Worm (Caenorhabditis elegans) whole organism, young adult: Measurements from ENCODE around the gene Y11D7A.19.

ENCODE experiments used
- B0261.1 ChIP-seq: sonication (generic microtip); optimal IDR thresholded peaks from 2 replicates; lab custom pipeline; 2016; ENCODE audit warnings: mild to moderate bottlenecking, missing genetic modification characterization, moderate library complexity, missing compliant biosample characterization
- B0336.3 ChIP-seq: fragments of 200-800 bp; sonication (Bioruptor generic); IDR thresholded peaks from 2 replicates; pipeline ENCODE4 v1.3.6; 2022; ENCODE audit warnings: missing genetic modification characterization, missing compliant biosample characterization
- D2030.7 ChIP-seq: fragments of 200-800 bp; sonication (Bioruptor generic); IDR thresholded peaks from 2 replicates; pipeline ENCODE4 v1.3.6; 2022; ENCODE audit warnings: missing genetic modification reagents, missing genetic modification characterization, missing compliant biosample characterization
- F49E8.2 ChIP-seq: sonication (generic microtip); optimal IDR thresholded peaks from 3 replicates; lab custom pipeline; 2017; ENCODE audit warnings: missing genetic modification characterization, mild to moderate bottlenecking, missing compliant biosample characterization, antibody characterized with exemption, moderate library complexity; ENCODE audit not compliant: insufficient read depth
- T07F8.4 ChIP-seq: sonication (generic microtip); optimal IDR thresholded peaks from 2 replicates; lab custom pipeline; 2016; ENCODE audit warnings: mild to moderate bottlenecking, missing genetic modification characterization, moderate library complexity, missing compliant biosample characterization
- bed-1 ChIP-seq: fragments of 200-800 bp; sonication (Bioruptor generic); IDR thresholded peaks from 2 replicates; pipeline ENCODE4 v1.3.6; 2022; ENCODE audit warnings: missing genetic modification reagents, missing genetic modification characterization, missing compliant biosample characterization
- ceh-91 ChIP-seq: fragments of 200-800 bp; sonication (Bioruptor generic); IDR thresholded peaks from 2 replicates; pipeline ENCODE4 v1.3.6; 2022; ENCODE audit warnings: missing genetic modification reagents, missing genetic modification characterization, missing compliant biosample characterization
- hlh-26 ChIP-seq: fragments of 200-800 bp; sonication (Bioruptor generic); conservative IDR thresholded peaks from 2 replicates; pipeline ENCODE4 v1.3.6; 2022; ENCODE audit warnings: missing genetic modification reagents, missing genetic modification characterization, missing compliant biosample characterization
- hmg-1.2 ChIP-seq: fragments of 200-800 bp; sonication (Bioruptor generic); IDR thresholded peaks from 2 replicates; pipeline ENCODE4 v1.3.6; 2022; ENCODE audit warnings: missing genetic modification reagents, missing genetic modification characterization, missing compliant biosample characterization
- let-526 ChIP-seq: fragments of 200-800 bp; sonication (Bioruptor generic); IDR thresholded peaks from 2 replicates; pipeline ENCODE4 v1.3.6; 2022; ENCODE audit warnings: missing genetic modification reagents, missing genetic modification characterization, missing compliant biosample characterization
- lsy-27 ChIP-seq: sonication (generic microtip); optimal IDR thresholded peaks from 2 replicates; lab custom pipeline; 2017; ENCODE audit warnings: missing genetic modification characterization, mild to moderate bottlenecking, missing compliant biosample characterization, antibody characterized with exemption, missing genotype, borderline replicate concordance; ENCODE audit not compliant: insufficient read depth
- madf-8 ChIP-seq: fragments of 200-800 bp; sonication (Bioruptor generic); conservative IDR thresholded peaks from 2 replicates; pipeline ENCODE4 v1.3.6; 2022; ENCODE audit warnings: missing genetic modification reagents, missing genetic modification characterization, missing compliant biosample characterization
- unc-130 ChIP-seq: sonication (generic microtip); optimal IDR thresholded peaks from 2 replicates; lab custom pipeline; 2016; ENCODE audit warnings: missing genetic modification reagents, missing genetic modification characterization, missing compliant biosample characterization

ce11 chrIV:9266464-9266863 lies at the start of gene Y11D7A.19:
- no peak for TF ChIP-seq T07F8.4 (tag; lab: Kevin White, UChicago)
- no peak for TF ChIP-seq B0336.3
- no peak for TF ChIP-seq F49E8.2 (tag; lab: Kevin White, UChicago)
- no peak for TF ChIP-seq hlh-26 (GFP tag; lab: Robert Waterston, UW)
- no peak for TF ChIP-seq madf-8 (GFP tag; lab: Robert Waterston, UW)
- TF ChIP-seq let-526 (GFP tag; lab: Robert Waterston, UW), result no peak
- TF ChIP-seq ceh-91 (GFP tag; lab: Robert Waterston, UW), result no peak
- no peak for TF ChIP-seq unc-130
- no peak for TF ChIP-seq lsy-27 (tag; lab: Kevin White, UChicago)
- no peak for TF ChIP-seq bed-1
- TF ChIP-seq B0261.1 (tag; lab: Kevin White, UChicago), result no peak
- no peak for TF ChIP-seq D2030.7 (GFP tag; lab: Robert Waterston, UW)
- no peak for TF ChIP-seq hmg-1.2 (GFP tag; lab: Robert Waterston, UW)
